Fruit fly (Drosophila melanogaster) whole organism, pupa: ENCODE measurements around the gene Mst98Cb.

Experiments used
- CG12605 ChIP-seq: fragments of 200-800 bp; sonication (Bioruptor generic); IDR thresholded peaks from 2 replicates; pipeline ENCODE4 v1.3.6; 2022; ENCODE audit warnings: missing biosample characterization, missing genetic modification characterization
- CG17806 ChIP-seq: fragments of 200-800 bp; sonication (Bioruptor generic); optimal IDR thresholded peaks from 2 replicates; lab custom pipeline; 2018; ENCODE audit warnings: missing biosample characterization, mild to moderate bottlenecking, missing genetic modification characterization, moderate library complexity
- CG8301 ChIP-seq: fragments of 200-800 bp; sonication (Bioruptor generic); optimal IDR thresholded peaks from 2 replicates; lab custom pipeline; 2018; ENCODE audit warnings: missing biosample characterization, mild to moderate bottlenecking, missing genetic modification characterization
- CG9948 ChIP-seq: fragments of 200-800 bp; sonication (Bioruptor generic); optimal IDR thresholded peaks from 2 replicates; lab custom pipeline; 2018; ENCODE audit warnings: missing biosample characterization, mild to moderate bottlenecking, missing genetic modification characterization, moderate library complexity
- D1 ChIP-seq: fragments of 200-800 bp; sonication (Bioruptor generic); optimal IDR thresholded peaks from 2 replicates; lab custom pipeline; 2018; ENCODE audit warnings: missing biosample characterization, mild to moderate bottlenecking, missing genetic modification characterization, moderate library complexity
- EcR ChIP-seq: fragments of 200-800 bp; sonication (Bioruptor generic); optimal IDR thresholded peaks from 3 replicates; lab custom pipeline; 2019; ENCODE audit warnings: missing biosample characterization, missing genetic modification characterization, mild to moderate bottlenecking, moderate library complexity, missing genetic modification reagents
- Pif1A ChIP-seq: fragments of 200-800 bp; sonication (Bioruptor generic); optimal IDR thresholded peaks from 3 replicates; lab custom pipeline; 2016; ENCODE audit warnings: missing biosample characterization, missing genetic modification characterization
- Pif1B ChIP-seq: fragments of 200-800 bp; sonication (Bioruptor generic); optimal IDR thresholded peaks from 3 replicates; lab custom pipeline; 2016; ENCODE audit warnings: missing biosample characterization, missing genetic modification characterization
- Snoo ChIP-seq: fragments of 200-800 bp; sonication (Bioruptor generic); optimal IDR thresholded peaks from 3 replicates; lab custom pipeline; 2017; ENCODE audit warnings: missing biosample characterization, mild to moderate bottlenecking, missing genetic modification characterization, inconsistent platforms
- fd96Ca ChIP-seq: fragments of 200-800 bp; sonication (Bioruptor generic); IDR thresholded peaks from 3 replicates; pipeline ENCODE4 v1.3.6; 2022; ENCODE audit warnings: missing biosample characterization, missing genetic modification characterization
- rn ChIP-seq: fragments of 200-800 bp; sonication (Bioruptor generic); IDR thresholded peaks from 2 replicates; pipeline ENCODE4 v1.3.6; 2022; ENCODE audit warnings: missing biosample characterization, missing genetic modification characterization

DNA sequence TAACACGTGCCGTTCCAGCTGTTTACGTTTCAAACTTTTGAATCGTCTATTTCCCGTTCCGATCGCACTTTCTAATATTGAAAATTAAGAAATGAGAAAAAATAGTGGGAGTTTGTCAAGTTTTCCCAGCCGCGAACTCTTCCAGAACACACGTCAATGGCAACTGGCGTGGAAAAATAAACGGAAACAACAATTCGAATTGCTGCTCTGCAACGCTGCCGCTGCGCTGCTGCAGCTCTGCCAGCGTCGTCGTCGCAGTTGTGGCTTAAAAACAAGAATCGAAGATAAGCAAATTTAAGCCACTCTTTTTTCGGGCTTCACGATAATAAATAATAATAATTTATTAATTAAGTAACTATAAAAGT lies 38.5 kb downstream of the Mst98Cb start:
- no peak for TF ChIP-seq Pif1A (GFP tag; lab: Kevin White, UChicago)
- TF ChIP-seq CG12605 (GFP tag; lab: Robert Waterston, UW) = no peak
- TF ChIP-seq CG8301 (tag; lab: Kevin White, UChicago) = no peak
- TF ChIP-seq CG9948 (tag; lab: Kevin White, UChicago) = no peak
- TF ChIP-seq rn (GFP tag; lab: Robert Waterston, UW) = no peak
- TF ChIP-seq CG17806 (tag; lab: Kevin White, UChicago) = no peak
- no peak for TF ChIP-seq D1 (tag; lab: Kevin White, UChicago)
- TF ChIP-seq EcR (GFP tag; lab: Kevin White, UChicago) = no peak
- no peak for TF ChIP-seq Pif1B (GFP tag; lab: Kevin White, UChicago)
- no peak for TF ChIP-seq Snoo
- TF ChIP-seq fd96Ca (GFP tag; lab: Robert Waterston, UW) = no peak
